Worm (Caenorhabditis elegans) whole organism, L4/young adult: ENCODE measurements around the gene M02H5.8.

Source experiments
- W03F9.2 ChIP-seq: fragments of 150-350 bp; optimal IDR thresholded peaks from 2 replicates; lab custom pipeline; 2014; ENCODE audit warnings: missing biosample characterization, missing genetic modification characterization
- dao-5 ChIP-seq: sonication (generic microtip); optimal IDR thresholded peaks from 2 replicates; lab custom pipeline; 2016; ENCODE audit warnings: missing genotype, missing genetic modification characterization, moderate library complexity, missing compliant biosample characterization
- him-1 ChIP-seq: sonication (generic microtip); optimal IDR thresholded peaks from 2 replicates; lab custom pipeline; 2016; ENCODE audit warnings: missing genotype, missing genetic modification reagents, missing genetic modification characterization, missing compliant biosample characterization

ce11 chrV:443193-443592, 6.6 kb upstream of the M02H5.8 start, which contains the start of gene srh-33:
- TF ChIP-seq him-1 (tag; lab: Kevin White, UChicago) (no peak), W03F9.2 (tag; lab: Kevin White, UChicago) (no peak), dao-5 (tag; lab: Kevin White, UChicago) (no peak)
